Worm (Caenorhabditis elegans): ENCODE measurements around the gene nprl-2.

The nprl-2 gene

DNA sequence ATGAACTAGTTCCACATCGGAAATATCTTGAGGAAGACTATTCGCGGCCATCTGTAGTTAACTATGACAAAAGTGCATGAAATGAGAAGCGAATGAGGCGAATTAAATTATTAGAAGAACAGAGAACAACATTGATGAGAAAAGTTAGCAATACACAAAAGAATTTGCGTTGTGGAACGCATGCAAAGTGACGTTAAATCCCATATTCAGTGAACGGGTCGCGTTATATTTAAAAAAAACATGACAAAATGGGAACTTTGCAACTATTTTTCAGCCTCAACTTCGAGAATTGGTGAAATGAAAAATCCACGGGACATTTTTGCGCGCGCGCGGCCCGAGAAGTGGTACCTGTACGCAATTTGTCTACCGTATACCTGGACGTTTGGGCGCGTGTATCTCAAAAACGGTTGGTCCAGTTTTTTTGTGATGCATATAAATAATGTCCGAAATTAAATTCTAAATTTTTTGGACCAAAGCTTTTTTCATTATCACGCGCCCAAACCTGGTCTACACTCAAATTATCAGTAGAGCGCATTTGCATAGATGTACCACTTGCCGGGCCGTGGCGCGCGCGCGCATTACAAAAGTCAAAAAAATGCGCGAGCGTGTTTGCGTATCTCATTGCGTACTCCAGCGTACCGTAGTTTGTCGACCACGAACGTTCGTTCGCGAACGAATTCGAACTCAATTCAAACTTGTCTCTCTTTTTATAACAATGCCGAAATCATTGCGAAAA is 8.6 kb upstream of the nprl-2 start, which contains the start of the genes cdd-2 and oef-1:
cdd-2 (minus strand) TSS at position 51 of the 736 bp plus-strand sequence.
oef-1 (plus strand) TSS at position 575 of the 736 bp plus-strand sequence.
- no peak for TF ChIP-seq lin-15B (tag; optimal IDR thresholded peaks at IDR 0.05)
- TF ChIP-seq nhr-76 (tag; optimal IDR thresholded peaks at IDR 0.05) = no peak
- no peak for TF ChIP-seq lin-39 (tag; optimal IDR thresholded peaks at IDR 0.05)
- TF ChIP-seq elt-3 (tag; optimal IDR thresholded peaks at IDR 0.05) = no peak
- no peak for TF ChIP-seq R02D3.7 (tag; optimal IDR thresholded peaks at IDR 0.05)
- TF ChIP-seq nhr-237 (tag; optimal IDR thresholded peaks at IDR 0.05) = no peak
- TF ChIP-seq daf-12 (tag; optimal IDR thresholded peaks at IDR 0.05) = no peak
- no peak for TF ChIP-seq eor-1 (tag; optimal IDR thresholded peaks at IDR 0.05)
- TF ChIP-seq aly-2 (tag; optimal IDR thresholded peaks at IDR 0.05) = no peak
- no peak for TF ChIP-seq nhr-28 (tag; optimal IDR thresholded peaks at IDR 0.05)
- TF ChIP-seq unc-62 (GFP tag; optimal IDR thresholded peaks at IDR 0.05) = no peak
- no peak for TF ChIP-seq zag-1 (tag; optimal IDR thresholded peaks at IDR 0.05)
- no peak for TF ChIP-seq egl-27 (tag; optimal IDR thresholded peaks at IDR 0.05)
- TF ChIP-seq nhr-25 (tag; optimal IDR thresholded peaks at IDR 0.05) = no peak
- TF ChIP-seq fos-1 (tag; optimal IDR thresholded peaks at IDR 0.05) = no peak
- no peak for TF ChIP-seq elt-1 (tag; optimal IDR thresholded peaks at IDR 0.05)
- TF ChIP-seq mml-1 (tag; optimal IDR thresholded peaks at IDR 0.05) = no peak
- no peak for TF ChIP-seq fkh-10 (GFP tag; optimal IDR thresholded peaks at IDR 0.05)

DNA sequence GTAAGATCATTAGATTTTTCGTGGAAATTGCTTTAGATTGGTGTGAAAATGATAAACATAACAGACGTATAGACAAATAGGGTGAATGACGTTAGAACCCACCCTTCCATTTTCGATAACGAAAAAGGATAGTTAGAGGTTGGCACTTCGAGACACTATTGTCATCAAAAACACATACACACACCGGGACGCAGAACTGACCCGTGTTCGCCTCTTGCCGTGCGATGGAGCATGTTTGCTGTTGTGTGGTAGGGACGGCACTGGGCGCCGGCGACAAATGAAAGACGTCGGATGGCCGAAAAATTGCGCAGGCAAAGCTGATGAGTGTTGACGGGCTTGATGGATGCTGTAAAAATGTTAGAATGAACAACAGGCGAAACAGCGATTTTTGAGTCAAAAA is 6.8 kb upstream of the nprl-2 start:
- TF ChIP-seq nhr-12 (tag; optimal IDR thresholded peaks at IDR 0.05) (no peak), ZK546.5 (tag; optimal IDR thresholded peaks at IDR 0.05) (no peak), nfya-1 (tag; optimal IDR thresholded peaks at IDR 0.05; ENCODE audit: insufficient read depth) (peak; percentile 57), fkh-10 (GFP tag; optimal IDR thresholded peaks at IDR 0.05) (no peak), nhr-77 (tag; optimal IDR thresholded peaks at IDR 0.05) (no peak), nhr-25 (tag; optimal IDR thresholded peaks at IDR 0.05) (no peak), ztf-11 (tag; optimal IDR thresholded peaks at IDR 0.05) (no peak), ceh-9 (tag; optimal IDR thresholded peaks at IDR 0.05) (no peak), snpc-4 (tag; optimal IDR thresholded peaks at IDR 0.05) (no peak), egl-27 (tag; optimal IDR thresholded peaks at IDR 0.05) (peak; percentile 47), skn-1 (tag; optimal IDR thresholded peaks at IDR 0.05) (peak; percentile 71), R02D3.7 (tag; optimal IDR thresholded peaks at IDR 0.05) (no peak), nhr-11 (tag; optimal IDR thresholded peaks at IDR 0.05) (no peak), sea-2 (GFP tag; optimal IDR thresholded peaks at IDR 0.05) (no peak), fkh-2 (tag; optimal IDR thresholded peaks at IDR 0.05) (no peak), unc-39 (tag; optimal IDR thresholded peaks at IDR 0.05) (no peak), mdl-1 (tag; optimal IDR thresholded peaks at IDR 0.05) (no peak), lin-15B (tag; optimal IDR thresholded peaks at IDR 0.05) (peak; percentile 66), mml-1 (tag; optimal IDR thresholded peaks at IDR 0.05) (no peak), eor-1 (tag; optimal IDR thresholded peaks at IDR 0.05) (no peak), pqm-1 (tag; optimal IDR thresholded peaks at IDR 0.05) (peak; percentile 68), hmg-11 (tag; optimal IDR thresholded peaks at IDR 0.05) (no peak), lin-39 (tag; optimal IDR thresholded peaks at IDR 0.05) (peak; percentile 54), ceh-82 (tag; optimal IDR thresholded peaks at IDR 0.05) (no peak), jun-1 (tag; optimal IDR thresholded peaks at IDR 0.05) (no peak), daf-12 (tag; optimal IDR thresholded peaks at IDR 0.05) (no peak), ceh-28 (tag; optimal IDR thresholded peaks at IDR 0.05) (no peak), nhr-76 (tag; optimal IDR thresholded peaks at IDR 0.05) (no peak), zag-1 (tag; optimal IDR thresholded peaks at IDR 0.05) (no peak), fos-1 (tag; optimal IDR thresholded peaks at IDR 0.05) (no peak), pha-4 (tag; optimal IDR thresholded peaks at IDR 0.05) (peak; percentile 54), tbx-2 (tag; optimal IDR thresholded peaks at IDR 0.05) (no peak), elt-2 (tag; optimal IDR thresholded peaks at IDR 0.05) (peak; percentile 70), unc-62 (GFP tag; optimal IDR thresholded peaks at IDR 0.05) (no peak), ama-1 (optimal IDR thresholded peaks at IDR 0.05) (no peak), lsy-12 (tag; optimal IDR thresholded peaks at IDR 0.05) (no peak), ztf-4 (tag; optimal IDR thresholded peaks at IDR 0.05) (no peak), elt-3 (tag; optimal IDR thresholded peaks at IDR 0.05) (no peak), nhr-67 (tag; optimal IDR thresholded peaks at IDR 0.05) (no peak), nhr-28 (tag; optimal IDR thresholded peaks at IDR 0.05) (no peak), aly-2 (tag; optimal IDR thresholded peaks at IDR 0.05) (no peak), nhr-43 (tag; optimal IDR thresholded peaks at IDR 0.05; ENCODE audit: poor library complexity, severe bottlenecking) (no peak), egl-5 (tag; optimal IDR thresholded peaks at IDR 0.05) (no peak), nhr-23 (tag; optimal IDR thresholded peaks at IDR 0.05) (peak; percentile 27), ceh-16 (tag; optimal IDR thresholded peaks at IDR 0.05) (no peak), nhr-237 (tag; optimal IDR thresholded peaks at IDR 0.05) (no peak), elt-1 (tag; optimal IDR thresholded peaks at IDR 0.05) (no peak)

Measured in whole organism, L3 larva.